Fruit fly (Drosophila melanogaster) whole organism, embryonic: ENCODE data around the gene dar1.
A peak's percentile ranks its signal among the peaks of the same experiment; 100 is the strongest.

Experiments
- Adf1 ChIP-seq: fragments of 200-800 bp; sonication (Bioruptor generic); IDR thresholded peaks from 2 replicates; pipeline ENCODE4 v1.3.6; 2022; ENCODE audit warnings: missing biosample characterization, missing genetic modification characterization
- Antp ChIP-seq: fragments of 200-800 bp; sonication (Bioruptor generic); optimal IDR thresholded peaks from 3 replicates; lab custom pipeline; 2016; ENCODE audit warnings: missing biosample characterization, missing genetic modification characterization
- Atf-2 ChIP-seq: fragments of 200-800 bp; sonication (Bioruptor generic); optimal IDR thresholded peaks from 2 replicates; lab custom pipeline; 2016; ENCODE audit warnings: missing biosample characterization, missing genetic modification characterization
- Atf6 ChIP-seq: fragments of 200-800 bp; sonication (Bioruptor generic); IDR thresholded peaks from 2 replicates; pipeline ENCODE4 v1.3.6; 2022; ENCODE audit warnings: missing biosample characterization, missing genetic modification characterization
- Awh ChIP-seq: fragments of 200-800 bp; sonication (Bioruptor generic); IDR thresholded peaks from 2 replicates; pipeline ENCODE4, ENCODE4 v1.3.6; 2022; ENCODE audit warnings: missing biosample characterization, missing genetic modification characterization
- Bgb ChIP-seq: fragments of 200-800 bp; sonication (Bioruptor generic); IDR thresholded peaks from 2 replicates; pipeline ENCODE4 v1.3.6; 2022; ENCODE audit warnings: missing biosample characterization, missing genetic modification characterization; ENCODE audit not compliant: partially characterized antibody
- C15 ChIP-seq: fragments of 200-800 bp; sonication (Bioruptor generic); IDR thresholded peaks from 3 replicates; pipeline ENCODE4 v1.3.6; 2022; ENCODE audit warnings: missing biosample characterization, missing genetic modification characterization
- CG1024 ChIP-seq: fragments of 200-800 bp; sonication (Bioruptor generic); IDR thresholded peaks from 2 replicates; pipeline ENCODE4 v1.3.6; 2022; ENCODE audit warnings: missing biosample characterization, missing genetic modification characterization
- CG10274 ChIP-seq: fragments of 200-800 bp; sonication (Bioruptor generic); optimal IDR thresholded peaks from 3 replicates; lab custom pipeline; 2017; ENCODE audit warnings: missing biosample characterization, mild to moderate bottlenecking, missing genetic modification characterization
- CG11696 ChIP-seq: fragments of 200-800 bp; sonication (Bioruptor generic); IDR thresholded peaks from 2 replicates; pipeline ENCODE4 v1.3.6; 2022; ENCODE audit warnings: missing biosample characterization, missing genetic modification characterization
- CG12236 ChIP-seq: fragments of 200-800 bp; sonication (Bioruptor generic); optimal IDR thresholded peaks from 2 replicates; lab custom pipeline; 2016; ENCODE audit warnings: missing biosample characterization, missing genetic modification characterization
- CG12391 ChIP-seq: fragments of 200-800 bp; sonication (Bioruptor generic); optimal IDR thresholded peaks from 3 replicates; lab custom pipeline; 2018; ENCODE audit warnings: missing biosample characterization, mild to moderate bottlenecking, missing genetic modification characterization, moderate library complexity
- CG13775 ChIP-seq: fragments of 200-800 bp; sonication (Bioruptor generic); optimal IDR thresholded peaks from 3 replicates; lab custom pipeline; 2017; ENCODE audit warnings: missing biosample characterization, mild to moderate bottlenecking, missing genetic modification characterization
- CG15514 ChIP-seq: fragments of 200-800 bp; sonication (Bioruptor generic); optimal IDR thresholded peaks from 3 replicates; lab custom pipeline; 2017; ENCODE audit warnings: missing biosample characterization, missing genetic modification characterization, mild to moderate bottlenecking, moderate library complexity, missing genetic modification reagents
- CG17359 ChIP-seq: fragments of 200-800 bp; sonication (Bioruptor generic); optimal IDR thresholded peaks from 3 replicates; lab custom pipeline; 2018; ENCODE audit warnings: missing biosample characterization, mild to moderate bottlenecking, missing genetic modification characterization, moderate library complexity
- CG2678 ChIP-seq: fragments of 200-800 bp; sonication (Bioruptor generic); optimal IDR thresholded peaks from 3 replicates; lab custom pipeline; 2019; ENCODE audit warnings: missing biosample characterization, mild to moderate bottlenecking, missing genetic modification characterization, moderate library complexity
- CG34224 ChIP-seq: fragments of 200-800 bp; sonication (Bioruptor generic); IDR thresholded peaks from 3 replicates; pipeline ENCODE4 v1.3.6; 2022; ENCODE audit warnings: missing biosample characterization, missing genetic modification characterization; ENCODE audit not compliant: partially characterized antibody
- CG3847 ChIP-seq: fragments of 200-800 bp; sonication (Bioruptor generic); IDR thresholded peaks from 2 replicates; pipeline ENCODE4 v1.3.6; 2022; ENCODE audit warnings: missing biosample characterization, missing genetic modification characterization
- CG5953 ChIP-seq: fragments of 200-800 bp; sonication (Bioruptor generic); IDR thresholded peaks from 2 replicates; pipeline ENCODE4 v1.3.6; 2022; ENCODE audit warnings: missing biosample characterization, missing genetic modification characterization
- CG6272 ChIP-seq: fragments of 200-800 bp; sonication (Bioruptor generic); IDR thresholded peaks from 2 replicates; pipeline ENCODE4 v1.3.6; 2022; ENCODE audit warnings: missing biosample characterization, missing genetic modification characterization
- CG6654 ChIP-seq: fragments of 200-800 bp; sonication (Bioruptor generic); optimal IDR thresholded peaks from 2 replicates; lab custom pipeline; 2017; ENCODE audit warnings: missing biosample characterization, mild to moderate bottlenecking, missing genetic modification characterization
- CrebB ChIP-seq: fragments of 200-800 bp; sonication (Bioruptor generic); optimal IDR thresholded peaks from 3 replicates; lab custom pipeline; 2018; ENCODE audit warnings: missing biosample characterization, mild to moderate bottlenecking, missing genetic modification characterization
- Dek ChIP-seq: fragments of 200-800 bp; sonication (Bioruptor generic); optimal IDR thresholded peaks from 3 replicates; lab custom pipeline; 2019; ENCODE audit warnings: missing biosample characterization, mild to moderate bottlenecking, missing genetic modification characterization, moderate library complexity
- Dll ChIP-seq: fragments of 200-800 bp; sonication (Bioruptor generic); IDR thresholded peaks from 4 replicates; pipeline ENCODE4 v1.3.6; 2022; ENCODE audit warnings: missing biosample characterization, missing genetic modification characterization; ENCODE audit not compliant: partially characterized antibody
- Doc2 ChIP-seq: fragments of 200-800 bp; sonication (Bioruptor generic); IDR thresholded peaks from 2 replicates; pipeline ENCODE4 v1.3.6; 2022; ENCODE audit warnings: missing biosample characterization, missing genetic modification characterization
- Gsc ChIP-seq: fragments of 200-800 bp; sonication (Bioruptor generic); IDR thresholded peaks from 2 replicates; pipeline ENCODE4 v1.3.6; 2022; ENCODE audit warnings: missing biosample characterization, missing genetic modification characterization
- H15 ChIP-seq: fragments of 200-800 bp; sonication (Bioruptor generic); IDR thresholded peaks from 3 replicates; pipeline ENCODE4 v1.3.6; 2022; ENCODE audit warnings: missing biosample characterization, missing genetic modification characterization
- Hand ChIP-seq: fragments of 200-800 bp; sonication (Bioruptor generic); optimal IDR thresholded peaks from 2 replicates; lab custom pipeline; 2017; ENCODE audit warnings: mild to moderate bottlenecking, missing biosample characterization, missing genetic modification reagents, missing genetic modification characterization
- Hmr ChIP-seq: fragments of 200-800 bp; sonication (Bioruptor generic); optimal IDR thresholded peaks from 3 replicates; lab custom pipeline; 2017; ENCODE audit warnings: mild to moderate bottlenecking, missing biosample characterization, missing genetic modification reagents, missing genetic modification characterization
- Mad ChIP-seq: fragments of 200-800 bp; sonication (Bioruptor generic); optimal IDR thresholded peaks from 2 replicates; lab custom pipeline; 2016; ENCODE audit warnings: missing biosample characterization, missing genetic modification characterization
- Myb ChIP-seq: fragments of 200-800 bp; sonication (Bioruptor generic); optimal IDR thresholded peaks from 2 replicates; lab custom pipeline; 2016; ENCODE audit warnings: missing biosample characterization, missing genetic modification characterization
- Nf-YA ChIP-seq: fragments of 200-800 bp; sonication (Bioruptor generic); IDR thresholded peaks from 2 replicates; pipeline ENCODE4 v1.3.6; 2022; ENCODE audit warnings: missing biosample characterization, missing genetic modification characterization
- Xbp1 ChIP-seq: fragments of 200-800 bp; sonication (Bioruptor generic); optimal IDR thresholded peaks from 3 replicates; lab custom pipeline; 2016; ENCODE audit warnings: missing biosample characterization, mild to moderate bottlenecking, missing genetic modification characterization
- abd-A ChIP-seq: fragments of 200-800 bp; sonication (Bioruptor generic); optimal IDR thresholded peaks from 3 replicates; lab custom pipeline; 2019; ENCODE audit warnings: missing biosample characterization, mild to moderate bottlenecking, missing genetic modification characterization, moderate library complexity
- aop ChIP-seq: fragments of 200-800 bp; sonication (Bioruptor generic); IDR thresholded peaks from 2 replicates; pipeline ENCODE4 v1.3.6; 2022; ENCODE audit warnings: missing biosample characterization, missing genetic modification characterization
- cas ChIP-seq: fragments of 200-800 bp; sonication (Bioruptor generic); IDR thresholded peaks from 2 replicates; pipeline ENCODE4 v1.3.6; 2022; ENCODE audit warnings: missing biosample characterization, missing genetic modification characterization
- crc ChIP-seq: fragments of 200-800 bp; sonication (Bioruptor generic); optimal IDR thresholded peaks from 2 replicates; lab custom pipeline; 2016; ENCODE audit warnings: missing biosample characterization, missing genetic modification characterization
- dimm ChIP-seq: fragments of 200-800 bp; sonication (Bioruptor generic); IDR thresholded peaks from 2 replicates; pipeline ENCODE4 v1.3.6; 2022; ENCODE audit warnings: missing biosample characterization, missing genetic modification characterization
- dm ChIP-seq: fragments of 200-800 bp; sonication (Bioruptor generic); optimal IDR thresholded peaks from 3 replicates; lab custom pipeline; 2016; ENCODE audit warnings: missing biosample characterization, missing genetic modification characterization
- dmrt11E ChIP-seq: fragments of 200-800 bp; sonication (Bioruptor generic); optimal IDR thresholded peaks from 3 replicates; lab custom pipeline; 2018; ENCODE audit warnings: missing biosample characterization, mild to moderate bottlenecking, missing genetic modification characterization, moderate library complexity
- ems ChIP-seq: fragments of 200-800 bp; sonication (Bioruptor generic); optimal IDR thresholded peaks from 3 replicates; lab custom pipeline; 2016; ENCODE audit warnings: missing biosample characterization, missing genetic modification characterization
- exex ChIP-seq: fragments of 200-800 bp; sonication (Bioruptor generic); optimal IDR thresholded peaks from 4 replicates; lab custom pipeline; 2018; ENCODE audit warnings: missing biosample characterization, mild to moderate bottlenecking, missing genetic modification characterization, moderate library complexity
- eyg ChIP-seq: fragments of 200-800 bp; sonication (Bioruptor generic); optimal IDR thresholded peaks from 3 replicates; lab custom pipeline; 2016; ENCODE audit warnings: missing biosample characterization, missing genetic modification characterization
- hb ChIP-seq: fragments of 200-800 bp; sonication (Bioruptor generic); IDR thresholded peaks from 3 replicates; pipeline ENCODE4 v1.3.6; 2022; ENCODE audit warnings: missing biosample characterization, missing genetic modification characterization; ENCODE audit not compliant: partially characterized antibody
- mam ChIP-seq: fragments of 200-800 bp; sonication (Bioruptor generic); optimal IDR thresholded peaks from 3 replicates; lab custom pipeline; 2016; ENCODE audit warnings: missing biosample characterization, missing genetic modification characterization
- pfk ChIP-seq: fragments of 200-800 bp; sonication (Bioruptor generic); optimal IDR thresholded peaks from 2 replicates; lab custom pipeline; 2018; ENCODE audit warnings: missing biosample characterization, mild to moderate bottlenecking, missing genetic modification characterization, moderate library complexity
- slbo ChIP-seq: fragments of 200-800 bp; sonication (Bioruptor generic); IDR thresholded peaks from 2 replicates; pipeline ENCODE4 v1.3.6; 2022; ENCODE audit warnings: missing biosample characterization, missing genetic modification characterization
- slp2 ChIP-seq: fragments of 200-800 bp; sonication (Bioruptor generic); optimal IDR thresholded peaks from 2 replicates; lab custom pipeline; 2016; ENCODE audit warnings: missing biosample characterization, missing genetic modification characterization
- stc ChIP-seq: fragments of 200-800 bp; sonication (Bioruptor generic); IDR thresholded peaks from 2 replicates; pipeline ENCODE4 v1.3.6; 2022; ENCODE audit warnings: missing biosample characterization, missing genetic modification characterization

Gene dar1

dm6 chr3L:3632500-3633183 lies 6.5 kb downstream of the dar1 start (continued):
- TF ChIP-seq CG11696 (GFP tag; lab: Robert Waterston, UW) (peak; percentile 45; the same call in 1 of the 2 replicates), Doc2 (peak; percentile 66; the same call in 1 of the 2 replicates), Mad (no peak), CG13775 (GFP tag; lab: Kevin White, UChicago) (peak; percentile 86), Xbp1 (GFP tag; lab: Kevin White, UChicago) (peak; percentile 89), Atf-2 (GFP tag; lab: Kevin White, UChicago) (no peak), CG1024 (GFP tag; lab: Robert Waterston, UW) (peak; percentile 29; the same call in 1 of the 2 replicates), slbo (GFP tag; lab: Robert Waterston, UW) (peak; percentile 96), mam (GFP tag; lab: Kevin White, UChicago) (peak; percentile 52), Gsc (GFP tag; lab: Robert Waterston, UW) (peak; percentile 62; the same call in 1 of the 2 replicates), exex (tag; lab: Kevin White, UChicago) (peak; percentile 45), CrebB (tag; lab: Kevin White, UChicago) (peak; percentile 62), Dek (tag; lab: Kevin White, UChicago) (peak; percentile 81), CG12236 (GFP tag; lab: Kevin White, UChicago) (no peak), Nf-YA (GFP tag; lab: Robert Waterston, UW) (peak; percentile 49; the same call in 1 of the 2 replicates), CG10274 (GFP tag; lab: Kevin White, UChicago) (peak; percentile 27), dimm (GFP tag; lab: Robert Waterston, UW) (peak; percentile 48; the same call in 1 of the 2 replicates), CG2678 (tag; lab: Kevin White, UChicago) (peak; percentile 87), CG34224 (GFP tag; lab: Robert Waterston, UW) (no peak), Myb (GFP tag; lab: Kevin White, UChicago) (no peak), ems (GFP tag; lab: Kevin White, UChicago) (no peak), CG5953 (GFP tag; lab: Robert Waterston, UW) (peak; percentile 75), aop (GFP tag; lab: Robert Waterston, UW) (no peak), CG15514 (GFP tag; lab: Kevin White, UChicago) (peak; percentile 65), hb (GFP tag; lab: Robert Waterston, UW) (no peak), dmrt11E (tag; lab: Kevin White, UChicago) (peak; percentile 29), Hmr (peak; percentile 93), eyg (no peak), C15 (GFP tag; lab: Robert Waterston, UW) (0 out of 3 replicates have a peak, but pooled peaks have one; percentile 72), pfk (no peak), CG6654 (GFP tag; lab: Kevin White, UChicago) (peak; percentile 52), Hand (GFP tag; lab: Kevin White, UChicago) (peak; percentile 76), CG17359 (tag; lab: Kevin White, UChicago) (peak; percentile 78), Atf6 (peak; percentile 93), slp2 (GFP tag; lab: Kevin White, UChicago) (no peak), abd-A (tag; lab: Kevin White, UChicago) (peak; percentile 86), crc (GFP tag; lab: Kevin White, UChicago) (no peak), CG3847 (peak; percentile 93), dm (GFP tag; lab: Kevin White, UChicago) (no peak), CG6272 (GFP tag; lab: Robert Waterston, UW) (peak; percentile 86), Antp (GFP tag; lab: Kevin White, UChicago) (peak; percentile 13), stc (peak; percentile 86), cas (GFP tag; lab: Robert Waterston, UW) (peak; percentile 67), H15 (GFP tag; lab: Robert Waterston, UW) (peak; percentile 78; the same call in 1 of the 3 replicates), CG12391 (peak; percentile 81), Dll (GFP tag; lab: Robert Waterston, UW) (no peak), Adf1 (GFP tag; lab: Robert Waterston, UW) (peak; percentile 86), Bgb (GFP tag; lab: Robert Waterston, UW) (peak; percentile 17; the same call in 1 of the 2 replicates), Awh (peak; percentile 78)
